Worm (Caenorhabditis elegans) whole organism, mixed stage, embryonic: ENCODE results near the gene ttr-35.

Source experiments
- ces-1 ChIP-seq: fragments of 150-350 bp; optimal IDR thresholded peaks from 2 replicates; lab custom pipeline; 2014; ENCODE audit warnings: missing biosample characterization, missing genetic modification reagents, missing genetic modification characterization
- nhr-12 ChIP-seq: fragments of 150-350 bp; optimal IDR thresholded peaks from 2 replicates; lab custom pipeline; 2014; ENCODE audit warnings: missing biosample characterization, missing genetic modification characterization
- ztf-11 ChIP-seq: fragments of 150-350 bp; optimal IDR thresholded peaks from 2 replicates; lab custom pipeline; 2014; ENCODE audit warnings: missing biosample characterization, missing genetic modification characterization

ce11 chrX:6510627-6511026 is 1.5 kb upstream of the ttr-35 start, which contains the start of gene ttr-36:
- TF ChIP-seq nhr-12 (tag; lab: Kevin White, UChicago) = no peak
- TF ChIP-seq ces-1 (GFP tag; lab: Kevin White, UChicago) = no peak
- TF ChIP-seq ztf-11 = no peak
